Worm (Caenorhabditis elegans) whole organism, L3 larva: ENCODE data around the gene R07E4.3.

Experiments used
- R02D3.7 ChIP-seq: fragments of 150-350 bp; optimal IDR thresholded peaks from 2 replicates; lab custom pipeline; 2014; ENCODE audit warnings: missing biosample characterization, missing genetic modification characterization
- ZK546.5 ChIP-seq: sonication (generic microtip); optimal IDR thresholded peaks from 2 replicates; lab custom pipeline; 2017; ENCODE audit warnings: missing biosample characterization, missing genetic modification characterization
- aly-2 ChIP-seq: fragments of 150-350 bp; optimal IDR thresholded peaks from 2 replicates; lab custom pipeline; 2014; ENCODE audit warnings: missing biosample characterization, missing genetic modification characterization
- ama-1 ChIP-seq: fragments of 150-350 bp; optimal IDR thresholded peaks from 2 replicates; lab custom pipeline; 2018
- ceh-16 ChIP-seq: sonication (generic microtip); optimal IDR thresholded peaks from 2 replicates; lab custom pipeline; 2017; ENCODE audit warnings: missing biosample characterization, missing genetic modification characterization
- ceh-28 ChIP-seq: fragments of 150-350 bp; optimal IDR thresholded peaks from 2 replicates; lab custom pipeline; 2014; ENCODE audit warnings: missing biosample characterization, missing genetic modification reagents, missing genetic modification characterization
- ceh-82 ChIP-seq: fragments of 150-350 bp; optimal IDR thresholded peaks from 2 replicates; lab custom pipeline; 2014; ENCODE audit warnings: missing biosample characterization, missing genetic modification characterization
- egl-27 ChIP-seq: sonication (generic microtip); optimal IDR thresholded peaks from 4 replicates; lab custom pipeline; 2017; ENCODE audit warnings: missing biosample characterization, missing genetic modification reagents, missing genetic modification characterization
- egl-5 ChIP-seq: fragments of 150-350 bp; optimal IDR thresholded peaks from 2 replicates; lab custom pipeline; 2017; ENCODE audit warnings: missing biosample characterization, missing genetic modification reagents, missing genetic modification characterization, inconsistent platforms
- elt-2 ChIP-seq: sonication (generic microtip); optimal IDR thresholded peaks from 2 replicates; lab custom pipeline; 2016; ENCODE audit warnings: missing genetic modification reagents, mild to moderate bottlenecking, missing genetic modification characterization, missing compliant biosample characterization
- elt-3 ChIP-seq, 3 experiments: fragments of 150-350 bp in 1 of 3; sonication (generic microtip) in 2 of 3; optimal IDR thresholded peaks; 2 replicates in 2 of 3; 4 replicates in 1 of 3; lab custom pipeline; 2014 to 2017; ENCODE audit warnings: missing biosample characterization in 3 of 3, missing genetic modification characterization in 3 of 3
- fkh-10 ChIP-seq: sonication (generic microtip); optimal IDR thresholded peaks from 2 replicates; lab custom pipeline; 2017; ENCODE audit warnings: missing biosample characterization, missing genetic modification reagents, missing genetic modification characterization
- fkh-2 ChIP-seq: fragments of 150-350 bp; optimal IDR thresholded peaks from 2 replicates; lab custom pipeline; 2014; ENCODE audit warnings: missing biosample characterization, missing genetic modification reagents, missing genetic modification characterization
- jun-1 ChIP-seq: fragments of 150-350 bp; optimal IDR thresholded peaks from 2 replicates; lab custom pipeline; 2014; ENCODE audit warnings: missing biosample characterization, missing genetic modification reagents, missing genetic modification characterization
- lin-15B ChIP-seq: fragments of 150-350 bp; optimal IDR thresholded peaks from 2 replicates; lab custom pipeline; 2014; ENCODE audit warnings: missing biosample characterization, missing genetic modification characterization
- lsy-12 ChIP-seq: sonication (generic microtip); optimal IDR thresholded peaks from 2 replicates; lab custom pipeline; 2016; ENCODE audit warnings: mild to moderate bottlenecking, missing genetic modification characterization, missing compliant biosample characterization
- mdl-1 ChIP-seq: fragments of 150-350 bp; optimal IDR thresholded peaks from 2 replicates; lab custom pipeline; 2014; ENCODE audit warnings: missing biosample characterization, missing genetic modification characterization
- mml-1 ChIP-seq: fragments of 150-350 bp; sonication (generic microtip); optimal IDR thresholded peaks from 3 replicates; lab custom pipeline; 2014; ENCODE audit warnings: missing biosample characterization, missing genetic modification characterization
- nfya-1 ChIP-seq: sonication (generic microtip); optimal IDR thresholded peaks from 2 replicates; lab custom pipeline; 2017; ENCODE audit warnings: missing genetic modification characterization, mild to moderate bottlenecking, missing compliant biosample characterization, antibody characterized with exemption, moderate library complexity; ENCODE audit not compliant: insufficient read depth
- nhr-11 ChIP-seq: fragments of 150-350 bp; optimal IDR thresholded peaks from 2 replicates; lab custom pipeline; 2014; ENCODE audit warnings: missing biosample characterization, missing genetic modification characterization
- nhr-12 ChIP-seq: fragments of 150-350 bp; optimal IDR thresholded peaks from 2 replicates; lab custom pipeline; 2014; ENCODE audit warnings: missing biosample characterization, missing genetic modification characterization
- nhr-23 ChIP-seq: fragments of 150-350 bp; optimal IDR thresholded peaks from 2 replicates; lab custom pipeline; 2014; ENCODE audit warnings: missing biosample characterization, missing genetic modification reagents, missing genetic modification characterization
- nhr-237 ChIP-seq: fragments of 150-350 bp; optimal IDR thresholded peaks from 2 replicates; lab custom pipeline; 2014; ENCODE audit warnings: missing biosample characterization, missing genetic modification characterization
- nhr-25 ChIP-seq: sonication (generic microtip); optimal IDR thresholded peaks from 2 replicates; lab custom pipeline; 2017; ENCODE audit warnings: missing biosample characterization, missing genetic modification characterization
- nhr-28 ChIP-seq: fragments of 150-350 bp; optimal IDR thresholded peaks from 2 replicates; lab custom pipeline; 2014; ENCODE audit warnings: missing biosample characterization, missing genetic modification characterization
- nhr-43 ChIP-seq: sonication (generic microtip); optimal IDR thresholded peaks from 2 replicates; lab custom pipeline; 2016; ENCODE audit warnings: mild to moderate bottlenecking, missing genetic modification characterization, missing compliant biosample characterization; ENCODE audit not compliant: poor library complexity, severe bottlenecking
- nhr-67 ChIP-seq: fragments of 150-350 bp; optimal IDR thresholded peaks from 2 replicates; lab custom pipeline; 2014; ENCODE audit warnings: missing biosample characterization, missing genetic modification characterization
- pha-4 ChIP-seq: fragments of 150-350 bp; optimal IDR thresholded peaks from 2 replicates; lab custom pipeline; 2014; ENCODE audit warnings: missing biosample characterization, missing genetic modification reagents, missing genetic modification characterization
- pqm-1 ChIP-seq: fragments of 150-350 bp; optimal IDR thresholded peaks from 2 replicates; lab custom pipeline; 2017; ENCODE audit warnings: missing biosample characterization, missing genetic modification characterization, inconsistent platforms
- skn-1 ChIP-seq: fragments of 150-350 bp; optimal IDR thresholded peaks from 2 replicates; lab custom pipeline; 2014; ENCODE audit warnings: missing biosample characterization, missing genetic modification characterization
- snpc-4 ChIP-seq: fragments of 150-350 bp; optimal IDR thresholded peaks from 2 replicates; lab custom pipeline; 2014; ENCODE audit warnings: missing biosample characterization, missing genetic modification characterization
- tbx-2 ChIP-seq: sonication (generic microtip); optimal IDR thresholded peaks from 2 replicates; lab custom pipeline; 2016; ENCODE audit warnings: mild to moderate bottlenecking, missing genetic modification characterization, missing compliant biosample characterization
- unc-39 ChIP-seq: sonication (generic microtip); optimal IDR thresholded peaks from 4 replicates; lab custom pipeline; 2017; ENCODE audit warnings: missing biosample characterization, missing genetic modification characterization
- unc-62 ChIP-seq: fragments of 150-350 bp; sonication (generic microtip); optimal IDR thresholded peaks from 4 replicates; lab custom pipeline; 2014; ENCODE audit warnings: missing biosample characterization, missing genetic modification reagents, missing genetic modification characterization
- ztf-11 ChIP-seq: fragments of 150-350 bp; optimal IDR thresholded peaks from 2 replicates; lab custom pipeline; 2014; ENCODE audit warnings: missing biosample characterization, missing genetic modification characterization

The R07E4.3 gene

DNA sequence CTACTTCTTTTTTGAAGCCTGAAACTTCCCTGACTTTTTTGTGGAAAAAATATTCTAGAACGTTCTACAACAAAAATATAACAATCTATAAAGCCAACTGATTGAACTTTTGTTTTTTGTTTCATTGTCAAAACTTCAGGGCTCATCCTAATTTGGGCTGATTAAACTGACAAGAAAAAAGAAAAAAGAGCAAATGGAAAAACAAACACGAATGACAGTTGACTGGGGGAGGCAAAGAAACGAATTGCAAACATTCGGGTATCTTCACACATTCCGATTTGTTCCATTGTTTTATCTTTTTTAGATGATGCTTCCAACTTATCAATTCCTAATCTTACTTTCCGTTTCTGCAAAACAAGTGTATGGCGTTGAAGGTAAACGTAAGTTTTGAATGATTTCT lies 17.8 kb upstream of the R07E4.3 start, which contains the start of gene C46F4.3:
C46F4.3 (plus strand) TSS at position 301 of the 400 bp plus-strand sequence.
- TF ChIP-seq snpc-4 (tag; lab: Kevin White, UChicago) (no peak), ama-1 (lab: Kevin White, UChicago) (no peak), unc-39 (tag; lab: Kevin White, UChicago) (no peak), mml-1 (tag; lab: Kevin White, UChicago) (no peak), ztf-11 (tag; lab: Kevin White, UChicago) (no peak), ceh-28 (tag; lab: Kevin White, UChicago) (no peak), R02D3.7 (no peak), elt-2 (no peak), ceh-16 (no peak), fkh-2 (tag; lab: Kevin White, UChicago) (no peak), lin-15B (tag; lab: Kevin White, UChicago) (no peak), egl-27 (tag; lab: Kevin White, UChicago) (no peak)

- TF ChIP-seq pqm-1 (tag; lab: Kevin White, UChicago): peak; percentile 61
- peak; percentile 27 for TF ChIP-seq ama-1 (lab: Kevin White, UChicago)
- no peak for TF ChIP-seq nhr-23 (tag; lab: Kevin White, UChicago)
- no peak for TF ChIP-seq fkh-10 (GFP tag; lab: Kevin White, UChicago)
- no peak for TF ChIP-seq pha-4 (tag; lab: Kevin White, UChicago)
Measured at ce11 chrX:5941325-5941724, 11.9 kb upstream of the R07E4.3 start.

DNA sequence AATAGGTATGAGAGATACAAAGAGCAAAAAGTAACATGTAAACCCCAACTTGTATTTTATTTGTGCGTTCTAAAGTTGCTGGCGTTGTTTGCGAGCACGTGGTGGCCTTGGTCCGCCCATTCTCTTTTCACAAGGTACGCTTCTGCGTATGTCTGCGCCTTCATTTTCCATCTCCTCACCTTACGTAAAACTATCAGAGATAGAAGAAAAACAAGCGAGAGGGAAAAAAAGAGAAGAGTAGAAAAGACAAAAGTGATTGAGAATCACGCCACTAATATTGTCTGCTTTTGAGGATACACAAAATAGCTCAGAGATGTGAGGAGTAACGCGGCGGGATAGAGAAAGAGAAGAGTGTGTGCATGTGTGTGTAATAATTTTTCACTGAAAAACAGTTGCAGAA lies 11.1 kb upstream of the R07E4.3 start:
- TF ChIP-seq nhr-11 (tag; lab: Kevin White, UChicago) (peak; percentile 23), egl-5 (no peak), ZK546.5 (tag; lab: Kevin White, UChicago) (no peak), ceh-82 (tag; lab: Kevin White, UChicago) (no peak), mdl-1 (tag; lab: Kevin White, UChicago) (peak; percentile 29), lsy-12 (tag; lab: Kevin White, UChicago) (no peak), ama-1 (lab: Kevin White, UChicago) (peak; percentile 24), nhr-12 (no peak), nfya-1 (tag; lab: Kevin White, UChicago) (peak; percentile 20), nhr-23 (tag; lab: Kevin White, UChicago) (peak; percentile 43), nhr-43 (tag; lab: Kevin White, UChicago) (peak; percentile 36), nhr-237 (tag; lab: Kevin White, UChicago) (no peak), R02D3.7 (no peak), nhr-67 (tag; lab: Kevin White, UChicago) (no peak), pha-4 (tag; lab: Kevin White, UChicago) (peak; percentile 61), skn-1 (no peak), snpc-4 (tag; lab: Kevin White, UChicago) (peak; percentile 6), tbx-2 (tag; lab: Kevin White, UChicago) (no peak), unc-62 (GFP tag; lab: Kevin White, UChicago) (no peak), nhr-25 (tag; lab: Kevin White, UChicago) (peak; percentile 17), aly-2 (tag; lab: Kevin White, UChicago) (no peak)
- TF ChIP-seq, all 47 proteins: peak for 9

ce11 chrX:5943908-5944307 lies 9.3 kb upstream of the R07E4.3 start:
- no peak for TF ChIP-seq nhr-28 (tag; lab: Kevin White, UChicago)
- no peak for TF ChIP-seq jun-1 (tag; lab: Kevin White, UChicago)
- no peak for TF ChIP-seq pqm-1 (tag; lab: Kevin White, UChicago)
- no peak for TF ChIP-seq skn-1
- no peak for TF ChIP-seq egl-5
- TF ChIP-seq elt-3 (tag; optimal IDR thresholded peaks at IDR 0.05; lab: Kevin White, UChicago): no peak
- no peak for TF ChIP-seq egl-27 (tag; lab: Kevin White, UChicago)
- TF ChIP-seq, all 47 proteins: peak for 0

DNA sequence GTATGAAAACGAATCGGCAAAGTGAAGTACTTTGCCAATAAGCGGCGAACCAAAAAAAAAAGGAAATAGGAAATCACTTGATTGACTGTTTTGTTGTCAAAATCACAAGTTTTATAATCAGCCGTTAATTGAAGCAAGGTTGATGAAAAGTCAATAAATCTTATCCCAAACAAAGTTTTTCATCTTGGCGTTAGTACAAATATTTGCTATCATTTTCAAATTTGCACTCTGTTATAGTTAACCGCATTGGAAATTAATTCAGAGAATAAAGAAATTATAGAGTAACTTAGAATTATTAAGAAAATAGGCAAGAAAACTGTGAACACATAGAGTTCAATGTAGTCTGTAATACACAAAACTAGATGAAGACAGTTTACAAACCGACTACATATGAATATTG lies 8.8 kb upstream of the R07E4.3 start, which contains the start of gene acs-17:
acs-17 (minus strand) TSS at position 23 of the 400 bp plus-strand sequence.
- TF ChIP-seq nhr-43 (tag; lab: Kevin White, UChicago) (no peak), jun-1 (tag; lab: Kevin White, UChicago) (no peak), tbx-2 (tag; lab: Kevin White, UChicago) (no peak), nhr-25 (tag; lab: Kevin White, UChicago) (peak; percentile 7), ama-1 (lab: Kevin White, UChicago) (no peak), ZK546.5 (tag; lab: Kevin White, UChicago) (no peak), nfya-1 (tag; lab: Kevin White, UChicago) (no peak)
